Fruit fly (Drosophila melanogaster) ovary, adult (tissue): ENCODE results near the gene Alg2.

Source experiments
- CG17801 ChIP-seq: fragments of 200-800 bp; optimal IDR thresholded peaks from 2 replicates; lab custom pipeline; 2019; ENCODE audit warnings: missing biosample characterization, mild to moderate bottlenecking, missing genetic modification characterization, moderate library complexity; ENCODE audit not compliant: partially characterized antibody

The Alg2 gene

dm6 chr3L:3178530-3179096 is 35.0 kb downstream of the Alg2 start, which contains the start of the genes MnM and Girdin:
Gene MnM (minus strand): TSS chr3L:3178580.
Gene Girdin (plus strand): TSS chr3L:3178930.
- TF ChIP-seq CG17801 (GFP tag; lab: Kevin White, UChicago) = no peak

- TF ChIP-seq CG17801 (GFP tag; lab: Kevin White, UChicago) = peak; percentile 92
Observed at dm6 chr3L:3179474-3179873, 35.9 kb downstream of the Alg2 start.

- no peak for TF ChIP-seq CG17801 (GFP tag; lab: Kevin White, UChicago)
Observed at dm6 chr3L:3184104-3184503, 40.5 kb downstream of the Alg2 start, which contains the start of gene CG42494. Gene CG42494 (plus strand): TSS chr3L:3184404.

DNA sequence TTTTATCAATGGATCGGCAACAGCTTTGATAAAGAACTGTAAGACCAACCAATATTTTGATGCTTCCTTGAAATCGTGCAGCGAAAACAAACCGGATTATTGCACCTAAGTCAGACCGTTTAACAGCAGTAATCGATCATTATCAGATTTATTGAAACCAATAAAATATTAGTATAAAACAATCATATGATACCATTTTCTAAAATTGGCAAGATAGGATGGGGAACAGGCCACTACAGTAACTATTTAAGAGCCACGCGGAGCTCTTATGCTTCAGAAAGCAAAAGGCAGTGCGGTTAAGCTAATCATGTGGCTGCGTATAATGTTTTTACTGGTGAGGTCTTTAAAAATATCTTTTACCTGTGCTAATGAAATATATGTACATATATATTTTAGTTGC is 42.8 kb downstream of the Alg2 start, which contains the start of gene CG32284:
TSS of gene CG32284 (plus strand) at position 301 of the 400 bp plus-strand sequence.
- no peak for TF ChIP-seq CG17801 (GFP tag; lab: Kevin White, UChicago)

- TF ChIP-seq CG17801 (GFP tag; lab: Kevin White, UChicago) = no peak
Observed at dm6 chr3L:3187263-3187662, 43.7 kb downstream of the Alg2 start, which contains the start of gene CG14957. Gene CG14957 (plus strand): TSS chr3L:3187563.

DNA sequence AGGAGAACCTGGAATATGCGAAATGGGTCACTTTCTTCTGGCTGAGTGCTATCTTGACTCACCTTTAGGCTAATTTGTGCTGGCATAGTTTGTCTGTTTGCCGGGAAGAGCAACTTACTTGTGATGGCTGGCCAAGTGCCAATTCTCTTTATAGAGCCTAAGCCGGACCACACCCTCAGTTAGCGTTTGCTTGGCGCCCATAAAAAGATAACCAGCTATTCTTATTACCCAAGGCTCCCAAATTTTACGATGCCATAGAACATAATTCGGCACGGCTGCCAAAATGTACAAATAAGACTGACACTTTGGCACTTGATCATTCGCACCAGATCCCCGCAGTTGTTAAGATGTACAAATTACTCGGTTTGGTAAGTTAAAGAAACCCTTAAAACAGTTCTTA is 46.0 kb downstream of the Alg2 start, which contains the start of the genes CG42525 and CG14958:
TSS of gene CG42525 (minus strand) at position 101 of the 400 bp plus-strand sequence.
TSS of gene CG14958 (plus strand) at position 332 of the 400 bp plus-strand sequence.
- TF ChIP-seq CG17801 (GFP tag; lab: Kevin White, UChicago) = no peak

- TF ChIP-seq CG17801 (GFP tag; lab: Kevin White, UChicago) = no peak
Observed at dm6 chr3L:3192333-3192894, 48.8 kb downstream of the Alg2 start, which contains the start of gene CG14965. Gene CG14965 (minus strand): TSS chr3L:3192491.

DNA sequence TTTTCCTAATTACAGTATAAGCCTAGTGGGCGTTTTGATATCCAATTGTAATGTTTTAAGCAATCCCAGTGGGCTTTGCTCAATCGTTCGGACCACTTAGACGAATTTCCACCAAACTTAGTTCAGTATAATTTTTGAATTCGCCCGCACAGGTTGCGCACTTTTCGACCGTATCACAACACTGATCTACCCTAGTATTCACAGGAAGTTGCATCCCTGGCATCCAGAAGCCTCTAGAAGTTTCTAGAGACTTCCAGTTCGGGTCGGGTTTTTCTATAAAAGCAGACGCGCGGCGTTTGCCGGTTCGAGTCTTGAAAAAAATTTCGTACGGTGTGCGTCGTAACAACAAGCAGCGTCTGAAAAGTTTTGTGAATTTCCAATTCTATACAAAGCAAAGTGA is 49.3 kb downstream of the Alg2 start, which contains the start of gene Hsp83:
TSS of gene Hsp83 (plus strand) at position 58 of the 400 bp plus-strand sequence.
- peak; percentile 98 for TF ChIP-seq CG17801 (GFP tag; lab: Kevin White, UChicago)

- TF ChIP-seq CG17801 (GFP tag; lab: Kevin White, UChicago) = peak; percentile 86
Observed at dm6 chr3L:3194059-3194458, 50.5 kb downstream of the Alg2 start.
